Fruit fly (Drosophila melanogaster): Measurements from ENCODE around the gene Desi.

dm6 chr3R:10803855-10804254 lies 24.5 kb downstream of the Desi start, which contains the start of gene CG14692:
- TF ChIP-seq Hr39 (GFP tag; optimal IDR thresholded peaks at IDR 0.05) (no peak), CG34406 (GFP tag; optimal IDR thresholded peaks at IDR 0.05) (no peak), CG1621 (tag; optimal IDR thresholded peaks at IDR 0.05) (no peak), dsx (GFP tag; optimal IDR thresholded peaks at IDR 0.05; ENCODE audit: poor library complexity, severe bottlenecking) (no peak), eg (GFP tag; IDR thresholded peaks at IDR 0.05) (no peak), CG15336 (GFP tag; IDR thresholded peaks at IDR 0.05) (no peak), svp (GFP tag) (no peak), topi (GFP tag; optimal IDR thresholded peaks at IDR 0.05) (no peak), CG11902 (GFP tag; optimal IDR thresholded peaks at IDR 0.05) (no peak), CG6163 (GFP tag; IDR thresholded peaks at IDR 0.05) (no peak), CG9139 (GFP tag; optimal IDR thresholded peaks at IDR 0.05) (no peak)
